ENCODE assay signal across 6 worm cellular contexts in the genomic region with DNA sequence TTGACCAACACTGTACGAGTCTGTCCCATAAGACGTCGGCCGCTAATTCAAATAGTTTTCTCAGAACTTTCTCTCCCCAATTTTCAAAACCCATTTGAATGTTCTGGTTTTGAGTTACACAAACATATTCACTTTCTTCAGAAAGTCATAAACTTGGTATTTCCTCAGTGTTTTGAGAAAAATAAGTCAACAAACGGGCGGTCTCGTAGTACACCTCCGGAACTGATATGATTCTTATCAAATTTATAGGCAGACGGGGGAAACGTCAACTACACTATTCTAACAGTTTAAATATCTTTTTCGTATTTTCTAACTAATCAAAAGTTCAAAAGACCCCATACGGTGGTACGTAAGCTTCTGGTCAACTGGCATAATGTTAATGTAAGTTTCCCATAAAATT.
TF ChIP-seq lines count a peak whose summit lies in the region.

No protein-coding gene starts in this region.

TF ChIP-seq in whole organism, L1 larva, 84 proteins besides CTCF, POLR2A, EP300 and RAD21:
- TF ChIP-seq nhr-20 (tag; optimal IDR thresholded peaks at IDR 0.05; lab: Kevin White, UChicago) (peak; percentile 44), ztf-4 (tag; optimal IDR thresholded peaks at IDR 0.05; lab: Kevin White, UChicago) (no peak), ceh-82 (tag; optimal IDR thresholded peaks at IDR 0.05; lab: Kevin White, UChicago) (no peak), pqm-1 (tag; optimal IDR thresholded peaks at IDR 0.05; lab: Kevin White, UChicago) (no peak), elt-2 (tag; optimal IDR thresholded peaks at IDR 0.05; lab: Kevin White, UChicago) (peak; percentile 38), nhr-19 (GFP tag; conservative IDR thresholded peaks at IDR 0.05; lab: Robert Waterston, UW) (no peak), tbx-2 (tag; optimal IDR thresholded peaks at IDR 0.05; lab: Kevin White, UChicago) (no peak), tlp-1 (tag; optimal IDR thresholded peaks at IDR 0.05; lab: Kevin White, UChicago) (no peak), lin-15B (tag; optimal IDR thresholded peaks at IDR 0.05; lab: Kevin White, UChicago) (no peak), hpl-2 (GFP tag; optimal IDR thresholded peaks at IDR 0.05; lab: Kevin White, UChicago) (no peak), rnt-1 (tag; optimal IDR thresholded peaks at IDR 0.05; lab: Kevin White, UChicago) (no peak), unc-130 (tag; optimal IDR thresholded peaks at IDR 0.05; lab: Kevin White, UChicago) (no peak)

TF ChIP-seq in whole organism, L2 larva, 48 proteins besides CTCF, POLR2A, EP300 and RAD21:
- no peak for TF ChIP-seq aly-2 (tag; optimal IDR thresholded peaks at IDR 0.05; lab: Kevin White, UChicago)
- TF ChIP-seq snpc-4 (tag; optimal IDR thresholded peaks at IDR 0.05; lab: Kevin White, UChicago), result no peak
- TF ChIP-seq fos-1 (tag; optimal IDR thresholded peaks at IDR 0.05; lab: Kevin White, UChicago), result peak; percentile 19

TF ChIP-seq in whole organism, L3 larva, 47 proteins besides CTCF, POLR2A, EP300 and RAD21:
- peak; percentile 2 for TF ChIP-seq pha-4 (tag; optimal IDR thresholded peaks at IDR 0.05; lab: Kevin White, UChicago)
- peak; percentile 73 for TF ChIP-seq elt-2 (tag; optimal IDR thresholded peaks at IDR 0.05; lab: Kevin White, UChicago)
- no peak for TF ChIP-seq nhr-23 (tag; optimal IDR thresholded peaks at IDR 0.05; lab: Kevin White, UChicago)
- TF ChIP-seq eor-1 (tag; optimal IDR thresholded peaks at IDR 0.05; lab: Kevin White, UChicago), result no peak
- no peak for TF ChIP-seq lin-39 (tag; optimal IDR thresholded peaks at IDR 0.05; lab: Kevin White, UChicago)
- TF ChIP-seq ceh-16 (tag; optimal IDR thresholded peaks at IDR 0.05; lab: Kevin White, UChicago), result no peak

TF ChIP-seq in whole organism, L4 larva, 104 proteins besides CTCF, POLR2A, EP300 and RAD21:
- TF ChIP-seq nhr-77 (tag; optimal IDR thresholded peaks at IDR 0.05; lab: Kevin White, UChicago), result peak; percentile 18
- peak; percentile 4 for TF ChIP-seq hlh-11 (tag; optimal IDR thresholded peaks at IDR 0.05; lab: Kevin White, UChicago)
- peak; percentile 13 for TF ChIP-seq nhr-28 (tag; optimal IDR thresholded peaks at IDR 0.05; lab: Kevin White, UChicago)
- no peak for TF ChIP-seq saeg-2 (GFP tag; IDR thresholded peaks at IDR 0.05; lab: Robert Waterston, UW)
- no peak for TF ChIP-seq daf-16 (GFP tag; optimal IDR thresholded peaks at IDR 0.05; lab: Kevin White, UChicago)
- TF ChIP-seq daf-16 (tag; optimal IDR thresholded peaks at IDR 0.05; lab: Kevin White, UChicago), result peak; percentile 37
- TF ChIP-seq pqm-1 (tag; optimal IDR thresholded peaks at IDR 0.05; lab: Kevin White, UChicago), result peak; percentile 57
- peak; percentile 15; the same call in 1 of the 2 replicates for TF ChIP-seq dmd-6 (GFP tag; IDR thresholded peaks at IDR 0.05; lab: Robert Waterston, UW)
- TF ChIP-seq sdz-12 (GFP tag; optimal IDR thresholded peaks at IDR 0.05; lab: Kevin White, UChicago), result no peak
- TF ChIP-seq unc-62 (GFP tag; optimal IDR thresholded peaks at IDR 0.05 in 1 of 2; lab: Kevin White, UChicago), result peak in 1 of 2 experiments; percentile 73
- TF ChIP-seq unc-62 (tag; optimal IDR thresholded peaks at IDR 0.05; lab: Kevin White, UChicago), result no peak
TF ChIP-seq in whole organism, L4 larva: peak in this region for 7.

TF ChIP-seq in whole organism, late embryonic, 69 proteins besides CTCF, POLR2A, EP300 and RAD21:
- no peak for TF ChIP-seq hlh-30 (tag; optimal IDR thresholded peaks at IDR 0.05; lab: Kevin White, UChicago; ENCODE audit: insufficient read depth)
- TF ChIP-seq ref-2 (tag; optimal IDR thresholded peaks at IDR 0.05; lab: Kevin White, UChicago), result no peak
- peak; percentile 1 for TF ChIP-seq elt-2 (tag; optimal IDR thresholded peaks at IDR 0.05; lab: Kevin White, UChicago)
- TF ChIP-seq ceh-2 (tag; optimal IDR thresholded peaks at IDR 0.05; lab: Kevin White, UChicago), result no peak

TF ChIP-seq in whole organism, young adult, 124 proteins besides CTCF, POLR2A, EP300 and RAD21:
- TF ChIP-seq snpc-4 (GFP tag; optimal IDR thresholded peaks at IDR 0.05; lab: Kevin White, UChicago), result no peak
- TF ChIP-seq snpc-4 (tag; optimal IDR thresholded peaks at IDR 0.05; lab: Kevin White, UChicago), result peak in 1 of 4 experiments; percentile 54
- no peak for TF ChIP-seq ccch-3 (GFP tag; optimal IDR thresholded peaks at IDR 0.05; lab: Kevin White, UChicago)
- no peak for TF ChIP-seq hlh-12 (tag; optimal IDR thresholded peaks at IDR 0.05; lab: Kevin White, UChicago)
- no peak for TF ChIP-seq cebp-2 (GFP tag; IDR thresholded peaks at IDR 0.05; lab: Robert Waterston, UW)
- TF ChIP-seq F33H1.4 (GFP tag; IDR thresholded peaks at IDR 0.05; lab: Robert Waterston, UW), result no peak
- TF ChIP-seq T07F8.4 (tag; optimal IDR thresholded peaks at IDR 0.05; lab: Kevin White, UChicago), result no peak
- no peak for TF ChIP-seq nhr-179 (tag; optimal IDR thresholded peaks at IDR 0.05; lab: Kevin White, UChicago)
- peak; percentile 28 for TF ChIP-seq nhr-80 (tag; optimal IDR thresholded peaks at IDR 0.05; lab: Kevin White, UChicago)
- no peak for TF ChIP-seq egl-18 (GFP tag; IDR thresholded peaks at IDR 0.05; lab: Robert Waterston, UW)
